Fruit fly (Drosophila melanogaster): ENCODE data around the gene PlexA.

dm6 chr4:1060373-1061094 is 33.6 kb upstream of the PlexA start, which contains the start of gene apolpp:
- no peak for TF ChIP-seq pan (optimal IDR thresholded peaks at IDR 0.05)
- TF ChIP-seq CG8478 (optimal IDR thresholded peaks at IDR 0.05) = no peak
- no peak for TF ChIP-seq usp (GFP tag; optimal IDR thresholded peaks at IDR 0.05)
- TF ChIP-seq Dll (optimal IDR thresholded peaks at IDR 0.05) = no peak
- TF ChIP-seq psq (optimal IDR thresholded peaks at IDR 0.05) = no peak
